Fruit fly (Drosophila melanogaster) ovary, adult (tissue): ENCODE data around the gene Tpt.
A peak's percentile ranks its signal among the peaks of the same experiment; 100 is the strongest.

Experiments used
- CG17801 ChIP-seq: fragments of 200-800 bp; optimal IDR thresholded peaks from 2 replicates; lab custom pipeline; 2019; ENCODE audit warnings: missing biosample characterization, mild to moderate bottlenecking, missing genetic modification characterization, moderate library complexity; ENCODE audit not compliant: partially characterized antibody

The Tpt gene

DNA sequence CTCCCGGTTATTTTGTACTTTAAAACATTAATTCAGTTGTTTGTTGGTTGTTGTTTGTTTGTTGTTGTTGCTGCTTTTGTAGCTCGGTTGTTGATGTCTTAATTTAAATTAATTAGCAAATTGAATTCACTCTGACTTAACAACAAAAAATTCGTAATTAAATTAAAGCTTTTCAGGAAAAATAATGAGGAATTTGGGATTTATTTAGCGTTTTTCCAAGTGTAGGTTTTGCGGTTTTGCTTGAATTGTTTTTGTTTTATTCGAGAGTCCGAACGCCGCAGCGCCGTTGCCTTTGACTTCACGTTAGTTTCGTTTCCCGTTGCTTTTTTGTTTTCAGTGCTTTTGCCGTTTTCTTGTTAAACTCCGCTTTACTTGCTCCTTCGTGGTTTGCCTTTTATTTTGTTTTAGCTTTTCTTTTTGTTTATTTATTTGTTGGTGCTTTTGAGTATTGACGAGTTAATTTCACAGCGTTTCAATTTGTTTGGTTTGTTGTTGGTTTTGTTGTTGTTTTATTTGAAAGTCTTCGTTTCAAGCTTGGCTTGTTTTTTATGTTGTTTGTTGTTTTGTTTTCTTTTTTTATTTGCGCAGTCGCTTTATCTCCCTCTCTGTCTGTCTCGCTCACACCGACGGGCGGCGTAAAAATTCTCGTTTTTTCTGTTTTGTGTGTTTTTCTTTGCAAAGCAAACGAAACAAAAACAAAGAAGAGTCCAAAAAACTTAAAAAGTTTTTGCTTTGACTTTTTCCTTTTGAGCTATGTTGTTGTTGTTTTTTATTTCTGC is 35.9 kb upstream of the Tpt start:
- TF ChIP-seq CG17801 (GFP tag; lab: Kevin White, UChicago), result peak; percentile 77

DNA sequence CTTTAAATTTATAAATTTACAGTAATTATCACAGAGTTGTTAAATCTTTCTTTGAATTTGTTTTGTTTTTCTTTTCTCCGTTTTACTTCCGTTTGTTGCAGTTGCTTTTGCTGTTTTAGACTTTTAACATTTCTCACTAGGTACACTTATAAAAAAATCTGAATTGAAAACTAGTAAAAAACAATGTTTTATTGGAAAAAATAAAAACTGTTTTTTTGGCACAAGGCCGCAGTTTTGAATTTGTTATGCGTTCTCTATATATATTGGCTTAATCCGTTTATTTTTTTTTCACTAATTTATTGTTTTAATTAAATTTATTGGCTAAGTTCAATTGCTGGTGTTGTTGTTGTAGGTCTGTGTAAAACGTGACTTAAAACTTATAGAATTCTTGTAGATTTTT is 35.0 kb upstream of the Tpt start:
- TF ChIP-seq CG17801 (GFP tag; lab: Kevin White, UChicago), result no peak

DNA sequence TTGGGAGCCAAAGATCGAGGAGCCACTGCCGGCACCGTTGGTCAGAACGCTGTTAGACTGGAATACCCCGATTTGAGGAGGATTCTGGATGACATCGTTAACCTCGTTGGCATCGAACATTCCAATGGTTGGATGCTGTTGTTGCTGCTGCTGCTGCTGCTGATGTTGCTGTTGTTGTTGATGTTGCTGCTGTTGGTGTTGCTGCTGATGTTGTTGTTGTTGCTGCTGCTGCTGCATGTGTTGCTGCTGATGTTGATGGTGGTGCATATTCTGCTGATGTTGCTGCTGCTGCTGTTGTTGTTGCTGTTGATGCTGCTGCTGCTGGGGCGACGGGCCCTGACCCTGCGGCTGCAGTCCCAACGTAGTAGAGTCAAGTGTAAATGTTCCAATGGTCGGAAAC is 32.5 kb upstream of the Tpt start:
- no peak for TF ChIP-seq CG17801 (GFP tag; lab: Kevin White, UChicago)

DNA sequence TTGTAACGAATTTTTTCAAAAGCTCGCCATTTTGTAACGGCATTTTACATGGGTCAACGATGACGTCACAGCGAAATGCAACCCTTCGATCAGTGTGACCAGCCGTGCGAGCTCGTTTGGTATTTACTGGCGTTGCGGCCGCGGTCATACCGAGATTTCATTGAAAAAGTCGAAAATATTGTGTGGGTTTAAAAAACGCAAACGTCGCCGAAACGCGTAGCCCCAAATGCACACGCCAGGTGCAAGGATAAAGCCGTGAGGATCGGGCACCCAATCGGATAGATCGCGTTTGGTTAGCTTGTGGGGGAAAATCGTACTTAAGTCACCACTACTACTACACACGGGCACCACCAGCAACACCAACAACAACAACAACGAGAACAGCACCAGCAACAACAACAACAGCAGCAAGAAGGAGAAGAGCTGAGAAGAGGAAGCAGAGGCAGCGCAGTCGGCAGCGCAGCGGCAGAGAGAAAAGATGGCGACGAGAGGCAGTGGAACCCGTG is 19.8 kb upstream of the Tpt start, which contains the start of gene Cbl:
TSS of gene Cbl (plus strand) at position 124 of the 506 bp plus-strand sequence.
- peak; percentile 24 for TF ChIP-seq CG17801 (GFP tag; lab: Kevin White, UChicago)

DNA sequence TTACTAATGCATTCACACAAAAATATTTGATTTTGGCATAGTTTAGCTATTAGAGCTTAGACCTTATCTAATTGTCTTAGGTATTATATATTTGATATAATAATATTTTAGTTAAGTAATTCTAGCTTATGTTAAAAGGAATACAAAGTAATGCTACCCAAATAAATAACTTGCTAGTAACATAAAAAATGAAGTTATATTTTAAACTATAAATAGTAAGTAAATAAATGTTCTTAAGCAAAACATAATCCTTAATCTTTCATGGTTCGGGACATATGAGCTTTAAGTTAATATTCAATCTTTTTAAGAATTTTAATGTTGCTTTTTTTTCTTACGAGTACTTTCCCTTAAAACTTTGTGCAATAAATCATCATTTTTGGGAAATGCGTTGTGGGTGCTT is 18.1 kb upstream of the Tpt start:
- no peak for TF ChIP-seq CG17801 (GFP tag; lab: Kevin White, UChicago)

DNA sequence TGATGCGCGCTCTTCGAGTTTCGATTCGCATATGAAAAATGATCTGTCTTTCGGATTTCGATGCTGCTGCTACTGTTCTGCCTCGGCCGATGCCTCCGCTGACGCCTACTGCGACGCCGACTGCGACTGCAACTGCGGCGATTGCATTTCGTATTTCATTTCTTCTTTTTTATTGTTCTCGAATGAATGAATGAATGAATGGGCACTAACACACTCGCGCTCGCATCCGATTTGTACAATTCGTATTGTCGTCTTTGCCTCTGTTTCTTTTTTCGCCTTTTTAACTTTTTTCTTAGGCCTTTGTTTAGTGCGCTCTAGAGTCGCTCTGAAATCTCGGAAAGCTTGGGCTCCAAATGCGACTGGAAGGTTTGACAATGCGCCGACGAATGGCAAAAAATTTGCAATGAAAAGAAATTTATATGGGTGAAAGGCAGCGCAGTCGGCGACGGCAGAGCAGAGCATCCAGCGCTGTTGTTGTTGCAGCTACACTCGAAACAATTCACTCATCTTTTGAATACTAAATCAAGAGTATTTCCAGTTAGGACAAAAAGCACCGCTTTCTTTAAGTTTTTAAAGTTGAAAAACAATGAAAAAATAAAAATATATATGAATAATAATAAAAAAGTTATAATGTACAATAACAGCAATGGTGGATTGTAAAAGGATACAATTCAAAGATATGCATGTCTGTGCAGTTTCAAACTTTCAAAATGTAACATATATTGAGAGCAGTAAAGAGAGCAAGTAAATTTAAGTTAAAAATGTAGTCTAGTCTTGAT is 16.9 kb upstream of the Tpt start, which contains the start of gene CG32354:
TSS of gene CG32354 (minus strand) at position 398 of the 779 bp plus-strand sequence.
- TF ChIP-seq CG17801 (GFP tag; lab: Kevin White, UChicago), result peak; percentile 20

DNA sequence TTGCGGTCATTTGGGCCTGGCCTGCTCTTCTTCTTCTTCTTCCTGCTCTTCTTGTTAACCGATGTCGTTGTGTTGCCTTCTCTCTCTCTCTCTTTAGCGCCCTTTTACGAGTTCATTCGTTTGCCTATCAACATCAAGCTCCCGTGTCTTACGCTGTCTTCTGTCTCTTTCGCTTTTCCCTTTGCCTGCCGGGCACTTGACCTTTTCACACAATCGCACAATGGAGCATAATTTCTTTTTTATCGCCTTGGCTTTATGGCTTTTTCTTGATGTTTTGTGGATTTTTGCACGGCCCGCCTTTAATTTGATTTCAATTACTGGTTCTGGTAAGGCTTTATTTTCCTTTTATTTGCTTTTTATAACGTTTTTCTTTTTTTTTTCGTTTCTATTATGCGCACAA is 16.3 kb upstream of the Tpt start:
- TF ChIP-seq CG17801 (GFP tag; lab: Kevin White, UChicago), result no peak

DNA sequence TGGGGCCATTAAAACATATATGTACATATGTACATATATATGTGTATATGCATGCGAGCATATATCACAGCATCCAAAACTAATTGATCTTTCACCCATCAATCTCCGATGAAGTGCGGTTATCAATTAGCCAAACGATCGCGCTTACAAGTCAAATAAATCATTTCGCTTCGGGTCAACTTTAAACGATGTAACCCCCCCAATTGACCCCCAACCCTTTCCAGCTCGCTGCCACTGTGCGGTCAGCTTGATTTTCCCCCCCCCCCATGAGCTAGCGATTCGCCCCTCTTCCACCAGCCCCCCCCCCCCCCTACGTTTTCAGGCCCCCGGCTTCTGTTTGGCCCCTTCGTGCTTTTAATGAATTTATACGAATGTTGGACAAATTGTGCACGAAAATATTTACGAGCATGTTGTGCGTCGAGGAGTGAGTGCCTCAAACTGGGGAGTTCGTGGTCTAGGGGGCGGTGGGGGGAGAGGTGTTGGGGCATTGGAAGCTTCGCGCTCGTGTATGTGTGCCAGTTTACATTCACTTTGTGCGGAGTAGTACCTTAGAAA is 14.6 kb upstream of the Tpt start:
- TF ChIP-seq CG17801 (GFP tag; lab: Kevin White, UChicago), result no peak

DNA sequence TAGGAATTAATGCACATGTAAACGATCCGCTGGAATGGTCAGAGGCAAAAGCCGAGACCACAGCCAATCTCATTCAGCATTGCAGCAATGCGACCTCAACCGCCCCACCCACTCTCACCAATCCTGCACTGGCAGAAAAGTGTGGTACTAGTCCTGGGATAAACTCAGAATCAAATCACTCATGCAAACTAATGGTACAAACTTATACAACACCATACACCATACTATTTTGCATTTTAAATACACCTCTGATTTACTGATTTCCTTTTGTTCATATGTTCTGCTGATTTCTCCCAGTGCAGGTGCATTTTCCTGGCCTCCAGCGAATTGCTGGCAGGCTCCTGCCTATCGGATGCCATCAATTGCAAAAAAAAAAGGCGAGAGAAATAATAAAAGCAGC is 13.9 kb upstream of the Tpt start:
- TF ChIP-seq CG17801 (GFP tag; lab: Kevin White, UChicago), result no peak

DNA sequence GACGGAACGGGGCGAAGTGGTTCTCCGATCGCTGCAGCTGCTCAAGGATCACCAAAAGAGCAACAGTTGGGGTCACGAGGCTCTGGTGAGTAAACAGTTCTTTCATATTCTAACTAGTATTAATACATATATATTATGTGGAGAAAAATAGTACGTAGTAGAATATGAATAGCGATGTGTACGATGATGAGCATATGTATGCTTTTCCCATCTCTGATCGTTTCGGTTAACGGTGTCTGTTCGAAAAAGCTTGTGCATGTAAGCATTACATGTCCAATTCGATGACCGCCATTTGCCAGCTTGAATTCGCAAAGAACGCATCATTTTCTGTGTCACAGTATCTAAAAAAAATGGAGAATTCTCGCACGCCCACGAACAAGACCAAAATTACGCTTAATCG is 7.6 kb upstream of the Tpt start, which contains the start of the genes Oseg1 and mtrm:
TSS of gene Oseg1 (minus strand) at position 101 of the 400 bp plus-strand sequence.
TSS of gene mtrm (plus strand) at position 288 of the 400 bp plus-strand sequence.
- TF ChIP-seq CG17801 (GFP tag; lab: Kevin White, UChicago), result no peak

DNA sequence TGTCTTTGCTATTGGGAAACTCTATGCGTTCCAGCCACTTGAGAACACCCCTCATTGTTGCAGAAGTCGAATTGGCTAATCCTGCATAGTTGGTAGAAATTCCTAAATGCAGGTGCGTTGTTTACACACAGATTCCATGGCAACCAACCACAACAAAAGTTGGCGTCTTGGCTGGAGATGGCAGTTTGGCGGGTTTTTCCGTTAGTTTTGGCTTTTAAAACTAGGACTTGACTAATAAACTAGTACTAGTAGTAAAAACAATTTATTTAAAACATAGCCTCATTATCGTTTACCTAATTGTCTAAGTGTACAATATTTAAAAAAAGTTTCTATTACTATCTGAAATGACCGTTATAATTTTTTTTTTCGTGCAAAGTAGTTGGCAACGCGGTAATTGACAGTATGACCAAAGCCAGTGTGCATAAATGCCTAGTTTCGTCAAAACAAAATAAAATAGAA is 6.4 kb upstream of the Tpt start, which contains the start of gene Exo70:
TSS of gene Exo70 (plus strand) at position 413 of the 459 bp plus-strand sequence.
- no peak for TF ChIP-seq CG17801 (GFP tag; lab: Kevin White, UChicago)

DNA sequence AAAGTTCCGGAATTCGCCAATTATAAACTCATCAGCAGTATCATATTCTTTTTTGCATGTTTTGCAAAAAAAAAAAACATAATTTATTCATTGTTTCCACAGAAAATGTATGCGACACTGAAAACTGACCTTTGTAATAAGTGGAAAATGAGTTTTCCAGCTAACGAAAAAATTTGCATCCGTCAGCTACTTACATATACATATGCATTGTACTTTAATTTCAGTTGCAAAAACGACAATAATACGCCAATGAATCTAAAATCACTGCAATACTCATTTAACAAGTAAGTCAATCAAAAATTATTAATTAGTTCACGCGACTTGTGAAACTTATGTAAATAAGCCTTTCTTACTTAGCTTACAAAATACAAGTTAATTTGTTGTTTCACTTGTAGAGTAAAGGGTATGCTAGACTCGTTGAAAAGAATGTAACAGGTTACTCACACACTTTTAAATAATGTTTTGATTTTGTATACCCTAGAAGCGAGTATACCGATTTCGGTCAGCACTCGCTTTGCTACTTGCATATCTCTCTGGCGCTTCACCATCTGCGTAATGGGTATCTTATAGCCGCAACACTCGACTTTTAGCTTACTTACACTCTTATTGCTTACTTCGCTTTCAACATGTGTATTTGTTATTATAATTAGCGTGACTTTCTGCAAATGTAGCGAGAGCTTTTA is 6.2 kb downstream of the Tpt start:
- peak; percentile 95 for TF ChIP-seq CG17801 (GFP tag; lab: Kevin White, UChicago)

DNA sequence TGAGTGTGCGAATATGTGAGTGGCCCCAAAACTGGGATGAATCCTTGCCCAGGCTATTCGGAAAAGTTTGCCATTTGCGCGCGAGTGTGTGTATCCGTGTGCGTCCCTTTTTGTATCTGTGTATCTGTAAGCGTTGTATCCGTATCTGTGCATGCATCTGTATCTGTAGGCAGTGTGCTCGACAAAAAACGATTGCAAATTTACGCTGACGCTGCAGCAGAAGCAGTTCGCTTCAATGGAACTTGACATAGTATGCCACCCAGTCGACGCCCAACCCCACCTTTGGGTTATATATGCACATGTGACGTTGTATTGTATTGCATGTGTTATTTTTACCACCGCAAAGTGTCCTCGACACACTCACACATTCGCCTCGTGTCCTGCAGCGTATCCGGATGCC is 8.9 kb downstream of the Tpt start:
- no peak for TF ChIP-seq CG17801 (GFP tag; lab: Kevin White, UChicago)

DNA sequence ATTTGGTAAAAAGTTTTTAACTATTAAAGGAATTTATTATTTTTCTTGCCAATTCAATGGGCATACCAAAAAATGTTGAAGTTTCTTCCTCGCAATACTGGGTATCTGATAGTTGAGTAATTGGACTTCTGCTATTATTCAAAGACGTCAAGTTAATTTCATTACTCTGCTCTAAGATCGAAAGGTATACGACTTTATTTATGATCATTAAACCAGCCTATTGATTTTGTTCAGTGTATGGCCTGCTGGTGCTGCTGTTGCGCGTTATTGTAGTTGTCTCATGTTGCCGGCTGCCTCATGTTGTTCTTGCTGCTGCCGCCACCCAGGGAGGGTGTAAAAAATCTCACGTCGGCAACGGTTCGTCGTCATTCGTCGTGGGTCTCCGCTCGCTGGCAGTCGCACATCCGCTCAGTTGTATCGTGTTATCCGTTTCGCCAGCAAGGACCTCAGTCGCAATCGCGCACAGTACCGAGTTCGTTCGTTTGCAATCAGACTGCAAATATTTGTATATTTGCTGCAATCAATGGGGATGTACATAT is 9.4 kb downstream of the Tpt start, which contains the start of gene CG7120:
TSS of gene CG7120 (plus strand) at position 371 of the 539 bp plus-strand sequence.
- TF ChIP-seq CG17801 (GFP tag; lab: Kevin White, UChicago), result no peak
